Fruit fly (Drosophila melanogaster): Measurements from ENCODE around the gene TfAP-2.
A peak's percentile ranks its signal among the peaks of the same experiment; 100 is the strongest.

TfAP-2 gene

dm6 chr3L:21585397-21585796 is 1.2 kb upstream of the TfAP-2 start:
- TF ChIP-seq CG17801 (GFP tag; optimal IDR thresholded peaks at IDR 0.05; ENCODE audit: partially characterized antibody): no peak

dm6 chr3L:21591247-21591646 is 4.6 kb downstream of the TfAP-2 start:
- TF ChIP-seq CG17801 (GFP tag; optimal IDR thresholded peaks at IDR 0.05; ENCODE audit: partially characterized antibody): no peak

- TF ChIP-seq CG17801 (GFP tag; optimal IDR thresholded peaks at IDR 0.05; ENCODE audit: partially characterized antibody): no peak
Measured at dm6 chr3L:21594408-21594807, 7.8 kb downstream of the TfAP-2 start.

- TF ChIP-seq CG17801 (GFP tag; optimal IDR thresholded peaks at IDR 0.05; ENCODE audit: partially characterized antibody): no peak
Measured at dm6 chr3L:21598337-21598736, 11.7 kb downstream of the TfAP-2 start.

- no peak for TF ChIP-seq CG17801 (GFP tag; optimal IDR thresholded peaks at IDR 0.05; ENCODE audit: partially characterized antibody)
Measured at dm6 chr3L:21602275-21602674, 15.6 kb downstream of the TfAP-2 start.

- no peak for TF ChIP-seq CG17801 (GFP tag; optimal IDR thresholded peaks at IDR 0.05; ENCODE audit: partially characterized antibody)
Measured at dm6 chr3L:21604265-21604664, 17.6 kb downstream of the TfAP-2 start.

dm6 chr3L:21610535-21610934 is 23.9 kb downstream of the TfAP-2 start:
- no peak for TF ChIP-seq CG17801 (GFP tag; optimal IDR thresholded peaks at IDR 0.05; ENCODE audit: partially characterized antibody)

dm6 chr3L:21617354-21617753 is 30.7 kb downstream of the TfAP-2 start, which contains the start of the genes S1P and CG11307:
S1P (minus strand) TSS chr3L:21617376.
CG11307 (plus strand) TSS chr3L:21617623.
- no peak for TF ChIP-seq CG17801 (GFP tag; optimal IDR thresholded peaks at IDR 0.05; ENCODE audit: partially characterized antibody)

- no peak for TF ChIP-seq CG17801 (GFP tag; optimal IDR thresholded peaks at IDR 0.05; ENCODE audit: partially characterized antibody)
Measured at dm6 chr3L:21625547-21625946, 38.9 kb downstream of the TfAP-2 start, which contains the start of the genes CG7166 and Alg11. CG7166 (minus strand) TSS chr3L:21625647. Alg11 (plus strand) TSS chr3L:21625806.

dm6 chr3L:21626036-21626614 is 39.5 kb downstream of the TfAP-2 start:
- no peak for TF ChIP-seq CG17801 (GFP tag; optimal IDR thresholded peaks at IDR 0.05; ENCODE audit: partially characterized antibody)

- TF ChIP-seq CG17801 (GFP tag; optimal IDR thresholded peaks at IDR 0.05; ENCODE audit: partially characterized antibody): no peak
Measured at dm6 chr3L:21634152-21634689, 47.6 kb downstream of the TfAP-2 start, which contains the start of gene MED1. MED1 (minus strand) TSS chr3L:21634446.

- TF ChIP-seq CG17801 (GFP tag; optimal IDR thresholded peaks at IDR 0.05; ENCODE audit: partially characterized antibody): no peak
Measured at dm6 chr3L:21635208-21635607, 48.6 kb downstream of the TfAP-2 start, which contains the start of gene ORMDL. ORMDL (plus strand) TSS chr3L:21635305.

- TF ChIP-seq CG17801 (GFP tag; optimal IDR thresholded peaks at IDR 0.05; ENCODE audit: partially characterized antibody): no peak
Measured at dm6 chr3L:21636265-21636993, 49.8 kb downstream of the TfAP-2 start, which contains the start of gene CG32444. CG32444 (plus strand) TSS chr3L:21636947.

- TF ChIP-seq CG17801 (GFP tag; optimal IDR thresholded peaks at IDR 0.05; ENCODE audit: partially characterized antibody): no peak
Measured at dm6 chr3L:21639059-21639458, 52.4 kb downstream of the TfAP-2 start, which contains the start of gene CG32445. CG32445 (plus strand) TSS chr3L:21639359.

dm6 chr3L:21640815-21641214 is 54.2 kb downstream of the TfAP-2 start, which contains the start of gene Atox1:
Atox1 (plus strand) TSS chr3L:21640995.
- TF ChIP-seq CG17801 (GFP tag; optimal IDR thresholded peaks at IDR 0.05; ENCODE audit: partially characterized antibody): peak; percentile 54

Data from ovary, adult (tissue).